Fruit fly (Drosophila melanogaster): ENCODE results near the gene CG33664.
"Not testable (repeated sequence)": the region's sequence is repeated elsewhere in the genome, so short reads cannot be mapped to it uniquely, and the experiment has no call there.

The CG33664 gene

DNA sequence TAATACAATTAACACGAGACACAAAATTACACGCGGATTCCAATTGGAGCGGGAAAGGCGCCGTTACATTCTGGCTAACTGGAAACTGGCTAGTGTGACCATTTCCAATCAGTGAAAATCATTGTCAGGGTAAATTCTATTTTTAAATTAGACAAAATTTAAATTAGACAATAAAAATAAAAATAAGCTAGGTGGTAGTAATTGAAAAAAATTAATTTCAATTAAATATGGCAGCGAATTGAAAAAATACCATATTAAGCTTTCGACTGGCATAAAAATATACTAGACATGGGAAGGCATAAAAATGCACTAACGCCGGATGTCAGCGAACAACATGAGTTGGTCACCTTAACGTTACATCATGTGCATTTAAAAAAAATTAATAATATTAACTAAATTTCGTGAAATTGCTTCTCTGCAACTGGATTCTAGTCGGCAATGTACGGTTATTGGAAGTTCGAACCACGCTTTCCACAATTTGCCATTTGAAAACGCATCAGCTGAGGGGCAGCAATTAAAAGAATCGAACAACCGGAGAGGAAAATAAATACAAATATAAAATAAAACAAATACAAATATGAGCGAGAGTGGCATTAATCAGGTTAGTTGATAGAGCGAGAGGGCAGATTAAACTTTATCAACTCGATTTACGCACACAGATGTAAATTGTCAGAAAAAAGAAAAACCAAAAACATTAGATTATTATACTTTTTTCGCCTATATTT lies 18.2 kb upstream of the CG33664 start, which contains the start of the genes swa and Marf:
TSS of gene swa (minus strand) at position 77 of the 725 bp plus-strand sequence.
TSS of gene Marf (plus strand) at position 318 of the 725 bp plus-strand sequence.
- TF ChIP-seq insv (optimal IDR thresholded peaks at IDR 0.05) (no peak), Sin3A (optimal IDR thresholded peaks at IDR 0.05) (no peak), Myc (optimal IDR thresholded peaks at IDR 0.05) (no peak), h (optimal IDR thresholded peaks at IDR 0.05) (no peak), psq (optimal IDR thresholded peaks at IDR 0.05) (no peak), ttk (optimal IDR thresholded peaks at IDR 0.05) (no peak)

DNA sequence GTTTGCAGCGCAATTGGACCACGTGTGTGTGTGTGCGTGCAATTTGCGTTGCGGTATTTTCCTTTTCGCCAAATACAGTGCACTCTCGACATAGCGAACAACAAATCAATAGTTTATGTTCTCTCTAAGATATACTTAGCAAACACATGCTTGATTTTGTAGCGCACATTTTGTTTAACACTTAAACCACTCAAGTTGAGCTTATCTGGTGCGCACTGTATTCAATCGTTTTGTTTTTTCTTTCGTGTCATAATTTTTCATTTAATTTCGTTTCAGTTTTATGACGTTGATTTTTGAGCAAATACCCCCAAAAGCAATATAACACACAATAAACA lies 17.7 kb upstream of the CG33664 start:
- TF ChIP-seq Sin3A (optimal IDR thresholded peaks at IDR 0.05) (no peak), ttk (optimal IDR thresholded peaks at IDR 0.05) (no peak), h (optimal IDR thresholded peaks at IDR 0.05) (no peak), Myc (optimal IDR thresholded peaks at IDR 0.05) (no peak), psq (optimal IDR thresholded peaks at IDR 0.05) (no peak), insv (optimal IDR thresholded peaks at IDR 0.05) (no peak)

DNA sequence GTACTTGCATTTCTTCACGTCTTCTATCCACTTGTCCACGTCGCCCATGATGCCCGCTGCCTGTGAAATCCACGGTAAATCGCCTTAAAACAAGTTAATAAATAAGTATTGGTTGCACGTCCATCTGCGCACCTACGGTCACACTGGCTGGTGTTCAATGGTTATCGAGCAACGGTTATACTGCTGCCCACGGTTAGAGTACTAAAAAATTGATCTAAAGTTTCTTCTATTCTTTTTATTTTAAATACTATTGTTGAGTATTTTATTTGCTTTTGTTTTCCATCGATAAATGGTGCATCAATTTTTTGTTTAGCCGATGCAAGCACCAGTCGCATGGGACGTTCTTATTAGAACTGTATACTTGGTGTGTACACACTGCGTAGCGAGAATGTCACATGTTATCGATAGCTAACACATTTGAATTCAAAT lies 11.2 kb upstream of the CG33664 start, which contains the start of gene PpV:
TSS of gene PpV (minus strand) at position 147 of the 429 bp plus-strand sequence.
- no peak for TF ChIP-seq psq (optimal IDR thresholded peaks at IDR 0.05)
- no peak for TF ChIP-seq h (optimal IDR thresholded peaks at IDR 0.05)
- no peak for TF ChIP-seq Myc (optimal IDR thresholded peaks at IDR 0.05)
- TF ChIP-seq ttk (optimal IDR thresholded peaks at IDR 0.05): no peak
- no peak for TF ChIP-seq insv (optimal IDR thresholded peaks at IDR 0.05)
- TF ChIP-seq Sin3A (optimal IDR thresholded peaks at IDR 0.05): no peak

DNA sequence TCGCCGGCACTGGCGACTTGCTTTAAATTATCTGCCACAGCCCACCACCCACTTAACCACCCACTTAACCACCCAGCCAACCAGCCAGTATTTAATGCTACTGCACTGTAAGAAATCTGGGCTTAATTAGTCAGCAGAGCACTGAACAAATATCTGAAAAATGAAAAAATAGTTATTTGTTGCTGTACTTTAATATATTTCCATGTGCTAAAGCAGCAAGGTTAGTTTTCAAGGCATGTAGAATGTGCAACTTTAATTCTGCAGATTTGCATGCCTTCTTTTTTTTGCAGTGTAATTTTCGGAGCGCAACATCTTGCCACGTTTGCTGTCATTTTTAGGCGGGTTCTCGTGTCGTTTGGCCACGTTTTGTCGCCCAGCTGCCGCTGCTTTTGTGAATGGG lies 8.4 kb upstream of the CG33664 start:
- no peak for TF ChIP-seq ttk (optimal IDR thresholded peaks at IDR 0.05)
- no peak for TF ChIP-seq psq (optimal IDR thresholded peaks at IDR 0.05)
- no peak for TF ChIP-seq Myc (optimal IDR thresholded peaks at IDR 0.05)
- TF ChIP-seq Sin3A (optimal IDR thresholded peaks at IDR 0.05): no peak
- TF ChIP-seq insv (optimal IDR thresholded peaks at IDR 0.05): no peak
- no peak for TF ChIP-seq h (optimal IDR thresholded peaks at IDR 0.05)

DNA sequence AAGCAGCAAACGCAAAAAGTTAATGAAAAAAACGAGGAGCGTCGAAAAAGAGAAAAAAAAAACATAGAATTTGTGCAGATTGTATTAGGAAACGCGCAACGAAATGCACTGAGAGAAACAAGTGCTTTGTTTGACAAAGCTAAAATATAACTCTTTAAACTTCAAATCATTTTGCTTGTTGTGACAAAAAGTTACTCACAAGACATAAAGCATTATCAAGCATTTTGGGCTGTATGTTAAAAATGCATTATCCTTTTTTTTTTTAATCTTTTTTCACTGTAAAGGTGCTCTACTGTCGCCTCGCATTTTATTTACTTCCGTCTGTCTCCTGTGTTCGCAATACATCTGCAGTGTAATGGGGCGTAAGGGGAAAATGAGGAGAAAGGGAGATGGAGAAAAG lies 7.3 kb upstream of the CG33664 start:
- no peak for TF ChIP-seq Sin3A (optimal IDR thresholded peaks at IDR 0.05)
- TF ChIP-seq ttk (optimal IDR thresholded peaks at IDR 0.05): no peak
- TF ChIP-seq Myc (optimal IDR thresholded peaks at IDR 0.05): no peak
- TF ChIP-seq psq (optimal IDR thresholded peaks at IDR 0.05): no peak
- no peak for TF ChIP-seq h (optimal IDR thresholded peaks at IDR 0.05)
- no peak for TF ChIP-seq insv (optimal IDR thresholded peaks at IDR 0.05)

DNA sequence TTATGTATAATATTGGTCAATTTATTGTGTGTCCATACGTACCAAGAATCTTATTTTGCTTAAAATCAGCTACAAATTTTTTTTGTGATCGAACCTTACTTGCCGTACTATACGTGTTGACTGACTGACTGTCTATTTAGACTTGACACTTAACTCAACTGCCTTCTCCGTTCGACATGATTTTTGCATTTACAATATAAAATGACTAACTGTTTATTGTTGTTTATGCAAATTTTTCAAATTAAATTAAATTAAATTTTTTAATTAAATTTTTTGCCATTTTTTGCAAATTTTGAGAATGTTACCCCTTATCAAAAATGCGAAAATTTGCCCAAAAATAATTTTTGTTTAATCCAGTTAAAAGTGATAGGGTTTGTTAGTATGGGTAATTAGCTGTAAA lies 16.0 kb downstream of the CG33664 start, which contains the start of gene CG33669:
TSS of gene CG33669 (minus strand) at position 101 of the 400 bp plus-strand sequence.
- TF ChIP-seq Myc, Sin3A, insv (optimal IDR thresholded peaks at IDR 0.05): not testable (repeated sequence)

DNA sequence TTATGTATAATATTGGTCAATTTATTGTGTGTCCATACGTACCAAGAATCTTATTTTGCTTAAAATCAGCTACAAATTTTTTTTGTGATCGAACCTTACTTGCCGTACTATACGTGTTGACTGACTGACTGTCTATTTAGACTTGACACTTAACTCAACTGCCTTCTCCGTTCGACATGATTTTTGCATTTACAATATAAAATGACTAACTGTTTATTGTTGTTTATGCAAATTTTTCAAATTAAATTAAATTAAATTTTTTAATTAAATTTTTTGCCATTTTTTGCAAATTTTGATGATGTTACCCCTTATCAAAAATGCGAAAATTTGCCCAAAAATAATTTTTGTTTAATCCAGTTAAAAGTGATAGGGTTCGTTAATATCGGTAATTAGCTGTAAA lies 35.3 kb downstream of the CG33664 start, which contains the start of gene CG33668:
TSS of gene CG33668 (minus strand) at position 101 of the 400 bp plus-strand sequence.
- TF ChIP-seq Myc, Sin3A, psq (optimal IDR thresholded peaks at IDR 0.05): not testable (repeated sequence)

Data from Kc167 (cell line).